Fruit fly (Drosophila melanogaster) whole organism, prepupa: ENCODE data around the gene Tlk.

Source experiments
- Blimp-1 ChIP-seq: fragments of 200-800 bp; sonication (Bioruptor generic); optimal IDR thresholded peaks from 3 replicates; lab custom pipeline; 2017; ENCODE audit warnings: missing biosample characterization, missing genetic modification characterization, mild to moderate bottlenecking, moderate library complexity, missing genetic modification reagents
- CG10631 ChIP-seq: fragments of 200-800 bp; sonication (Bioruptor generic); optimal IDR thresholded peaks from 2 replicates; lab custom pipeline; 2016; ENCODE audit warnings: missing biosample characterization, missing genetic modification characterization
- CG10669 ChIP-seq: fragments of 200-800 bp; sonication (Bioruptor generic); optimal IDR thresholded peaks from 3 replicates; lab custom pipeline; 2018; ENCODE audit warnings: missing biosample characterization, mild to moderate bottlenecking, missing genetic modification characterization, moderate library complexity
- CG11294 ChIP-seq: fragments of 200-800 bp; sonication (Bioruptor generic); IDR thresholded peaks from 2 replicates; pipeline ENCODE4 v1.3.6; 2022; ENCODE audit warnings: missing biosample characterization, missing genetic modification characterization
- CG11762 ChIP-seq: fragments of 200-800 bp; sonication (Bioruptor generic); optimal IDR thresholded peaks from 3 replicates; lab custom pipeline; 2016; ENCODE audit warnings: missing biosample characterization, missing genetic modification characterization; ENCODE audit not compliant: insufficient read depth
- CG11902 ChIP-seq: fragments of 200-800 bp; sonication (Bioruptor generic); optimal IDR thresholded peaks from 3 replicates; lab custom pipeline; 2016; ENCODE audit warnings: missing biosample characterization, missing genetic modification characterization
- CG15336 ChIP-seq: fragments of 200-800 bp; sonication (Bioruptor generic); IDR thresholded peaks from 2 replicates; pipeline ENCODE4 v1.3.6; 2022; ENCODE audit warnings: missing biosample characterization, missing genetic modification characterization
- CG16779 ChIP-seq: fragments of 200-800 bp; sonication (Bioruptor generic); optimal IDR thresholded peaks from 3 replicates; lab custom pipeline; 2017; ENCODE audit warnings: missing biosample characterization, mild to moderate bottlenecking, missing genetic modification characterization
- CG3032 ChIP-seq: fragments of 200-800 bp; optimal IDR thresholded peaks from 2 replicates; lab custom pipeline; 2019; ENCODE audit warnings: missing biosample characterization, mild to moderate bottlenecking, missing genetic modification characterization, moderate library complexity
- CG31627 ChIP-seq: fragments of 200-800 bp; sonication (Bioruptor generic); optimal IDR thresholded peaks from 3 replicates; lab custom pipeline; 2016; ENCODE audit warnings: missing biosample characterization, missing genetic modification characterization
- CG32006 ChIP-seq: fragments of 200-800 bp; sonication (Bioruptor generic); optimal IDR thresholded peaks from 3 replicates; lab custom pipeline; 2017; ENCODE audit warnings: missing biosample characterization, mild to moderate bottlenecking, missing genetic modification characterization
- CG34406 ChIP-seq: fragments of 200-800 bp; sonication (Bioruptor generic); optimal IDR thresholded peaks from 3 replicates; lab custom pipeline; 2016; ENCODE audit warnings: missing biosample characterization, missing genetic modification characterization
- CG4318 ChIP-seq: fragments of 200-800 bp; sonication (Bioruptor generic); optimal IDR thresholded peaks from 3 replicates; lab custom pipeline; 2017; ENCODE audit warnings: missing biosample characterization, mild to moderate bottlenecking, missing genetic modification characterization
- CG6276 ChIP-seq: fragments of 200-800 bp; sonication (Bioruptor generic); optimal IDR thresholded peaks from 2 replicates; lab custom pipeline; 2017; ENCODE audit warnings: missing biosample characterization, mild to moderate bottlenecking, missing genetic modification characterization
- CG6854 ChIP-seq: fragments of 200-800 bp; sonication (Bioruptor generic); optimal IDR thresholded peaks from 2 replicates; lab custom pipeline; 2017; ENCODE audit warnings: missing biosample characterization, mild to moderate bottlenecking, missing genetic modification characterization
- CG7368 ChIP-seq: fragments of 200-800 bp; sonication (Bioruptor generic); optimal IDR thresholded peaks from 3 replicates; lab custom pipeline; 2016; ENCODE audit warnings: missing biosample characterization, missing genetic modification characterization
- CG8119 ChIP-seq: fragments of 200-800 bp; sonication (Bioruptor generic); IDR thresholded peaks from 3 replicates; pipeline ENCODE4 v1.3.6; 2022; ENCODE audit warnings: missing biosample characterization, missing genetic modification characterization
- CG8319 ChIP-seq: fragments of 200-800 bp; sonication (Bioruptor generic); optimal IDR thresholded peaks from 3 replicates; lab custom pipeline; 2016; ENCODE audit warnings: missing biosample characterization, missing genetic modification characterization
- CG8632 ChIP-seq: fragments of 200-800 bp; sonication (Bioruptor generic); optimal IDR thresholded peaks from 3 replicates; lab custom pipeline; 2016; ENCODE audit warnings: missing biosample characterization, missing genetic modification characterization
- Eip75B ChIP-seq: fragments of 200-800 bp; sonication (Bioruptor generic); optimal IDR thresholded peaks from 3 replicates; lab custom pipeline; 2016; ENCODE audit warnings: missing biosample characterization, missing genetic modification characterization
- Eip93F ChIP-seq: fragments of 200-800 bp; sonication (Bioruptor generic); optimal IDR thresholded peaks from 2 replicates; lab custom pipeline; 2016; ENCODE audit warnings: missing biosample characterization, mild to moderate bottlenecking, missing genetic modification characterization
- Ets96B ChIP-seq: fragments of 200-800 bp; optimal IDR thresholded peaks from 2 replicates; lab custom pipeline; 2019; ENCODE audit warnings: missing biosample characterization, mild to moderate bottlenecking, missing genetic modification characterization, moderate library complexity
- Gug ChIP-seq: fragments of 200-800 bp; sonication (Bioruptor generic); IDR thresholded peaks from 2 replicates; pipeline ENCODE4 v1.3.6; 2022; ENCODE audit warnings: missing biosample characterization, missing genetic modification characterization
- Hr38 ChIP-seq: sonication (Bioruptor generic); optimal IDR thresholded peaks from 2 replicates; lab custom pipeline; 2016; ENCODE audit warnings: missing biosample characterization, missing genetic modification characterization
- Hr39 ChIP-seq: fragments of 200-800 bp; sonication (Bioruptor generic); optimal IDR thresholded peaks from 2 replicates; lab custom pipeline; 2016; ENCODE audit warnings: missing biosample characterization, missing genetic modification characterization
- Hr4 ChIP-seq: fragments of 200-800 bp; sonication (Bioruptor generic); optimal IDR thresholded peaks from 3 replicates; lab custom pipeline; 2016; ENCODE audit warnings: missing biosample characterization, missing genetic modification characterization
- Met ChIP-seq: fragments of 200-800 bp; sonication (Bioruptor generic); optimal IDR thresholded peaks from 3 replicates; lab custom pipeline; 2016; ENCODE audit warnings: missing biosample characterization, missing genetic modification characterization
- OdsH ChIP-seq: fragments of 200-800 bp; sonication (Bioruptor generic); optimal IDR thresholded peaks from 3 replicates; lab custom pipeline; 2016; ENCODE audit warnings: missing biosample characterization, missing genetic modification characterization
- Smox ChIP-seq: fragments of 200-800 bp; sonication (Bioruptor generic); optimal IDR thresholded peaks from 3 replicates; lab custom pipeline; 2016; ENCODE audit warnings: missing biosample characterization, missing genetic modification characterization
- Sox102F ChIP-seq: fragments of 200-800 bp; sonication (Bioruptor generic); optimal IDR thresholded peaks from 2 replicates; lab custom pipeline; 2016; ENCODE audit warnings: missing biosample characterization, mild to moderate bottlenecking, missing genetic modification characterization
- Sox14 ChIP-seq: fragments of 200-800 bp; sonication (Bioruptor generic); optimal IDR thresholded peaks from 3 replicates; lab custom pipeline; 2016; ENCODE audit warnings: missing biosample characterization, missing genetic modification characterization
- achi ChIP-seq: fragments of 200-800 bp; sonication (Bioruptor generic); optimal IDR thresholded peaks from 3 replicates; lab custom pipeline; 2016; ENCODE audit warnings: missing biosample characterization, missing genetic modification characterization
- acj6 ChIP-seq: fragments of 200-800 bp; sonication (Bioruptor generic); optimal IDR thresholded peaks from 3 replicates; lab custom pipeline; 2016; ENCODE audit warnings: missing biosample characterization, missing genetic modification characterization
- cyc ChIP-seq: fragments of 200-800 bp; sonication (Bioruptor generic); optimal IDR thresholded peaks from 3 replicates; lab custom pipeline; 2016; ENCODE audit warnings: missing biosample characterization, missing genetic modification characterization
- dac ChIP-seq: fragments of 200-800 bp; sonication (Bioruptor generic); optimal IDR thresholded peaks from 2 replicates; lab custom pipeline; 2017; ENCODE audit warnings: missing biosample characterization, mild to moderate bottlenecking, missing genetic modification characterization
- dsx ChIP-seq: fragments of 200-800 bp; optimal IDR thresholded peaks from 3 replicates; lab custom pipeline; 2019; ENCODE audit warnings: missing biosample characterization, mild to moderate bottlenecking, missing genetic modification characterization, moderate library complexity; ENCODE audit not compliant: poor library complexity, severe bottlenecking
- eg ChIP-seq: fragments of 200-800 bp; sonication (Bioruptor generic); IDR thresholded peaks from 3 replicates; pipeline ENCODE4 v1.3.6; 2022; ENCODE audit warnings: missing biosample characterization, missing genetic modification characterization
- fd59A ChIP-seq: fragments of 200-800 bp; sonication (Bioruptor generic); optimal IDR thresholded peaks from 2 replicates; lab custom pipeline; 2017; ENCODE audit warnings: missing biosample characterization, mild to moderate bottlenecking, missing genetic modification characterization, missing genetic modification reagents
- fd85E ChIP-seq: fragments of 200-800 bp; sonication (Bioruptor generic); optimal IDR thresholded peaks from 3 replicates; lab custom pipeline; 2016; ENCODE audit warnings: missing biosample characterization, missing genetic modification characterization
- fkh ChIP-seq: fragments of 200-800 bp; sonication (Bioruptor generic); optimal IDR thresholded peaks from 3 replicates; lab custom pipeline; 2017; ENCODE audit warnings: missing biosample characterization, mild to moderate bottlenecking, missing genetic modification characterization, moderate library complexity
- lz ChIP-seq: fragments of 200-800 bp; sonication (Bioruptor generic); optimal IDR thresholded peaks from 3 replicates; lab custom pipeline; 2016; ENCODE audit warnings: missing biosample characterization, missing genetic modification characterization
- net ChIP-seq: fragments of 200-800 bp; sonication (Bioruptor generic); optimal IDR thresholded peaks from 3 replicates; lab custom pipeline; 2016; ENCODE audit warnings: missing biosample characterization, missing genetic modification characterization
- pdm3 ChIP-seq: fragments of 200-800 bp; sonication (Bioruptor generic); optimal IDR thresholded peaks from 3 replicates; lab custom pipeline; 2016; ENCODE audit warnings: missing biosample characterization, missing genetic modification characterization
- salr ChIP-seq, 2 experiments: fragments of 200-800 bp; sonication (Bioruptor generic); optimal IDR thresholded peaks; 3 replicates each; lab custom pipeline; 2016 to 2018; ENCODE audit warnings: missing biosample characterization in 2 of 2, missing genetic modification characterization in 2 of 2, mild to moderate bottlenecking in 1 of 2
- ss ChIP-seq, 2 experiments: fragments of 200-800 bp; sonication (Bioruptor generic); optimal IDR thresholded peaks; 2 replicates in 1 of 2; 3 replicates in 1 of 2; lab custom pipeline; 2017 to 2018; ENCODE audit warnings: mild to moderate bottlenecking in 2 of 2, missing biosample characterization in 2 of 2, missing genetic modification characterization in 2 of 2, moderate library complexity in 1 of 2
- topi ChIP-seq: fragments of 200-800 bp; sonication (Bioruptor generic); optimal IDR thresholded peaks from 3 replicates; lab custom pipeline; 2016; ENCODE audit warnings: missing biosample characterization, missing genetic modification characterization
- vri ChIP-seq: fragments of 200-800 bp; sonication (Bioruptor generic); optimal IDR thresholded peaks from 3 replicates; lab custom pipeline; 2016; ENCODE audit warnings: missing biosample characterization, mild to moderate bottlenecking, missing genetic modification characterization

Tlk gene

DNA sequence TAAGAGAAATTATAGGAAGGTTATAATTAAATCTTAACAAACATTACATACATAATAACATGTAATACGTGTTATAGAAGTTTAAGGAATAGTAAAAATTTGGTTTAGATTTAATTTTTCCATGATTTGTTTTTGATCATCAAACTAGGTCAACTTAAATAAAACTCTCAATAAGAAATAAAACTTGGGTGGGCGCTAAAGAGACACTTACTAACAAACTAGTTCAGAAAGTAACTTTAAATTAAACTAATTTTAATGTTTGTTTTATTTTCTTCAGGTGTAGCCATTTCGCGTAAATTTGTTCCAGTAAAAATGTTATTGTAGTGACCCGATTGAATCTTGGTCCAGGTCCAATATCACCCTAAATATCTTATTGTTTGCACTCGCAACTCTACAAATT is 20.5 kb downstream of the Tlk start (continued):
- TF ChIP-seq dsx (GFP tag; lab: Kevin White, UChicago): no peak
- TF ChIP-seq acj6 (GFP tag; lab: Kevin White, UChicago): no peak
- TF ChIP-seq fkh (GFP tag; lab: Kevin White, UChicago): no peak
- TF ChIP-seq vri (GFP tag; lab: Kevin White, UChicago): no peak
- no peak for TF ChIP-seq dac (GFP tag; lab: Kevin White, UChicago)
- TF ChIP-seq CG31627 (GFP tag; lab: Kevin White, UChicago): no peak
- TF ChIP-seq Hr38 (GFP tag; lab: Kevin White, UChicago): no peak
- no peak for TF ChIP-seq Gug (GFP tag; lab: Robert Waterston, UW)
- no peak for TF ChIP-seq CG16779 (tag; lab: Kevin White, UChicago)
- TF ChIP-seq CG4318 (GFP tag; lab: Kevin White, UChicago): peak; percentile 59

DNA sequence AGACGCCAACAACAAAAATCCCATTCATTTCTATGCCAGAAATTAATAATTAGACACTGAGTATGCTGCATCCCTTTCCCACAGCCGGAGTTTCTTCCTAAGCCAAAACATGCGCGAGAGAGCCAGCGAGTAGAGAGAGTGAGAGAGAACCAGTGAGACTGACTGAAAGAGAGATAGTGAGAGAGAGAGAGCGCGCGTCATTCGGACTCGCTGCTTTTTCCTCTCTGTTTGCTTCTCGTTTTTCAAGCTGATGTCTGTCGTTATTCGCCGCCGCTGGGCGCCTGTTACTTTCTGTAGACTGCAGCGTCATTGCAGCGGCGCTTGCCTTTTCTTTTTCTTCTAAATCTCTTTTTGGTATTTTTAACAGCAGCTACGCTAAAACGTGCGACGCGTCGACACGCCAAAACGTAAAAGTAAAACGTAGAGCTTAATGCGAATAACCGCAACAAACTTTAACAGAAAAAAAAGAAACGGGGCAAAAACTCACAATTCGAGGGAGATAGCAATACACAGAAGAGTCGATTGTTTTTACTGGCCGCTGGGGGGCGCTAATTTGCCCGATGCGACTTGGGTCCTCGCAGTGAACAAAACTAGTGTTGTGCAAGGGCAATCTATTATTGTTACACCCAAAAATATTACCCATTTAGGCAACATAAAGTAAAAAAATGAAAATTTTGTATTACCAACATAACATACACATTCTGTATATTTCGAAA is 21.1 kb downstream of the Tlk start:
- peak; percentile 33 for TF ChIP-seq cyc (GFP tag; lab: Kevin White, UChicago)
- TF ChIP-seq salr (GFP tag; optimal IDR thresholded peaks at IDR 0.05; lab: Kevin White, UChicago): peak in 1 of 2 experiments; percentile 55
- TF ChIP-seq CG8632 (GFP tag; lab: Kevin White, UChicago): no peak
- TF ChIP-seq Met (GFP tag; lab: Kevin White, UChicago): no peak
- TF ChIP-seq Eip93F: peak; percentile 55
- no peak for TF ChIP-seq CG8319 (GFP tag; lab: Kevin White, UChicago)
- peak; percentile 9 for TF ChIP-seq Sox14 (GFP tag; lab: Kevin White, UChicago)
- peak; percentile 86 for TF ChIP-seq fkh (GFP tag; lab: Kevin White, UChicago)
- peak; percentile 51 for TF ChIP-seq CG6276 (GFP tag; lab: Kevin White, UChicago)
- TF ChIP-seq Sox102F (GFP tag; lab: Kevin White, UChicago): no peak
- TF ChIP-seq CG4318 (GFP tag; lab: Kevin White, UChicago): peak; percentile 14
- peak; percentile 43 for TF ChIP-seq dac (GFP tag; lab: Kevin White, UChicago)
- peak; percentile 34 for TF ChIP-seq CG10669
- TF ChIP-seq CG11902 (GFP tag; lab: Kevin White, UChicago): no peak
- no peak for TF ChIP-seq Hr4 (GFP tag; lab: Kevin White, UChicago)
- no peak for TF ChIP-seq lz (GFP tag; lab: Kevin White, UChicago)
- no peak for TF ChIP-seq Blimp-1 (GFP tag; lab: Kevin White, UChicago)
- peak; percentile 5 for TF ChIP-seq topi (GFP tag; lab: Kevin White, UChicago)
- TF ChIP-seq net: peak; percentile 44
- TF ChIP-seq Ets96B: peak; percentile 64
- peak; percentile 30 for TF ChIP-seq pdm3 (GFP tag; lab: Kevin White, UChicago)
- peak; percentile 56; the same call in 2 of the 3 replicates for TF ChIP-seq CG8119
- no peak for TF ChIP-seq CG34406
- no peak for TF ChIP-seq CG11762 (GFP tag; lab: Kevin White, UChicago)
- peak; percentile 68 for TF ChIP-seq eg (GFP tag; lab: Robert Waterston, UW)
- no peak for TF ChIP-seq CG11294 (GFP tag; lab: Robert Waterston, UW)
- TF ChIP-seq achi (GFP tag; lab: Kevin White, UChicago): no peak
- TF ChIP-seq fd59A: peak; percentile 29
- no peak for TF ChIP-seq Smox (GFP tag; lab: Kevin White, UChicago)
- peak; percentile 70 for TF ChIP-seq CG6854 (GFP tag; lab: Kevin White, UChicago)
- TF ChIP-seq OdsH: peak; percentile 21
- TF ChIP-seq fd85E: no peak
- peak; percentile 61 for TF ChIP-seq CG15336 (GFP tag; lab: Robert Waterston, UW)
- TF ChIP-seq CG10631 (GFP tag; lab: Kevin White, UChicago): peak; percentile 30
- TF ChIP-seq CG16779 (tag; lab: Kevin White, UChicago): peak; percentile 40
- peak; percentile 29 for TF ChIP-seq CG32006 (GFP tag; lab: Kevin White, UChicago)
- peak; percentile 36 for TF ChIP-seq Eip75B (GFP tag; lab: Kevin White, UChicago)
- TF ChIP-seq Hr39: peak; percentile 16
- TF ChIP-seq CG7368 (GFP tag; lab: Kevin White, UChicago): no peak
- TF ChIP-seq ss (GFP tag; optimal IDR thresholded peaks at IDR 0.05; lab: Kevin White, UChicago): peak; percentile 84 to 85
- peak; percentile 79 for TF ChIP-seq dsx (GFP tag; lab: Kevin White, UChicago)
- peak; percentile 54 for TF ChIP-seq CG3032 (tag; lab: Kevin White, UChicago)
